Fruit fly (Drosophila melanogaster) whole organism, embryonic: Measurements from ENCODE around the gene Shmt.

Experiments
- Abd-B ChIP-seq: fragments of 200-800 bp; sonication (Bioruptor generic); optimal IDR thresholded peaks from 2 replicates; lab custom pipeline; 2018; ENCODE audit warnings: missing biosample characterization, mild to moderate bottlenecking, missing genetic modification characterization, moderate library complexity
- BEAF-32 ChIP-seq: fragments of 200-800 bp; sonication (Bioruptor generic); optimal IDR thresholded peaks from 3 replicates; lab custom pipeline; 2017; ENCODE audit warnings: missing biosample characterization, missing genetic modification characterization, mild to moderate bottlenecking, moderate library complexity, missing genetic modification reagents
- CG10267 ChIP-seq: fragments of 200-800 bp; sonication (Bioruptor generic); optimal IDR thresholded peaks from 2 replicates; lab custom pipeline; 2018; ENCODE audit warnings: missing biosample characterization, mild to moderate bottlenecking, missing genetic modification characterization, moderate library complexity
- CG10462 ChIP-seq: fragments of 200-800 bp; sonication (Bioruptor generic); optimal IDR thresholded peaks from 2 replicates; lab custom pipeline; 2016; ENCODE audit warnings: missing biosample characterization, missing genetic modification characterization
- CG13624 ChIP-seq: fragments of 200-800 bp; sonication (Bioruptor generic); optimal IDR thresholded peaks from 2 replicates; lab custom pipeline; 2016; ENCODE audit warnings: missing biosample characterization, missing genetic modification characterization
- CG14050 ChIP-seq: fragments of 200-800 bp; sonication (Bioruptor generic); IDR thresholded peaks from 3 replicates; pipeline ENCODE4 v1.3.6; 2022; ENCODE audit warnings: missing biosample characterization, missing genetic modification characterization
- CG15269 ChIP-seq: fragments of 200-800 bp; sonication (Bioruptor generic); optimal IDR thresholded peaks from 2 replicates; lab custom pipeline; 2018; ENCODE audit warnings: missing biosample characterization, mild to moderate bottlenecking, missing genetic modification characterization, moderate library complexity
- CG15696 ChIP-seq: fragments of 200-800 bp; sonication (Bioruptor generic); optimal IDR thresholded peaks from 2 replicates; lab custom pipeline; 2019; ENCODE audit warnings: missing biosample characterization, mild to moderate bottlenecking, missing genetic modification characterization, moderate library complexity
- CG16779 ChIP-seq: fragments of 200-800 bp; sonication (Bioruptor generic); IDR thresholded peaks from 2 replicates; pipeline ENCODE4 v1.3.6; 2022; ENCODE audit warnings: missing biosample characterization, missing genetic modification characterization
- CG16863 ChIP-seq: fragments of 200-800 bp; sonication (Bioruptor generic); optimal IDR thresholded peaks from 3 replicates; lab custom pipeline; 2016; ENCODE audit warnings: missing biosample characterization, missing genetic modification characterization
- CG17612 ChIP-seq: fragments of 200-800 bp; sonication (Bioruptor generic); IDR thresholded peaks from 2 replicates; pipeline ENCODE4 v1.3.6; 2022; ENCODE audit warnings: missing biosample characterization, missing genetic modification characterization
- CG17802 ChIP-seq: fragments of 200-800 bp; sonication (Bioruptor generic); optimal IDR thresholded peaks from 2 replicates; lab custom pipeline; 2018; ENCODE audit warnings: missing biosample characterization, mild to moderate bottlenecking, missing genetic modification characterization, moderate library complexity
- CG17829 ChIP-seq: fragments of 200-800 bp; optimal IDR thresholded peaks from 2 replicates; lab custom pipeline; 2019; ENCODE audit warnings: missing biosample characterization, mild to moderate bottlenecking, missing genetic modification characterization, moderate library complexity
- CG2116 ChIP-seq: fragments of 200-800 bp; sonication (Bioruptor generic); optimal IDR thresholded peaks from 3 replicates; lab custom pipeline; 2018; ENCODE audit warnings: missing biosample characterization, mild to moderate bottlenecking, missing genetic modification characterization
- CG2889 ChIP-seq: fragments of 200-800 bp; sonication (Bioruptor generic); IDR thresholded peaks from 3 replicates; pipeline ENCODE4 v1.3.6; 2022; ENCODE audit warnings: missing biosample characterization, missing genetic modification characterization
- CG30020 ChIP-seq: fragments of 200-800 bp; optimal IDR thresholded peaks from 2 replicates; lab custom pipeline; 2019; ENCODE audit warnings: missing biosample characterization, mild to moderate bottlenecking, missing genetic modification characterization, moderate library complexity
- CG4404 ChIP-seq: fragments of 200-800 bp; sonication (Bioruptor generic); IDR thresholded peaks from 2 replicates; pipeline ENCODE4 v1.3.6; 2022; ENCODE audit warnings: missing biosample characterization, missing genetic modification characterization
- CG4424 ChIP-seq: fragments of 200-800 bp; sonication (Bioruptor generic); optimal IDR thresholded peaks from 3 replicates; lab custom pipeline; 2016; ENCODE audit warnings: missing biosample characterization, missing genetic modification characterization
- CG8281 ChIP-seq: fragments of 200-800 bp; sonication (Bioruptor generic); optimal IDR thresholded peaks from 2 replicates; lab custom pipeline; 2018; ENCODE audit warnings: missing biosample characterization, mild to moderate bottlenecking, missing genetic modification characterization, moderate library complexity
- CG8924 ChIP-seq: fragments of 200-800 bp; optimal IDR thresholded peaks from 3 replicates; lab custom pipeline; 2019; ENCODE audit warnings: missing biosample characterization, mild to moderate bottlenecking, missing genetic modification characterization, moderate library complexity
- CG9727 ChIP-seq: fragments of 200-800 bp; sonication (Bioruptor generic); optimal IDR thresholded peaks from 3 replicates; lab custom pipeline; 2017; ENCODE audit warnings: missing biosample characterization, mild to moderate bottlenecking, missing genetic modification characterization
- CTCF ChIP-seq: fragments of 200-800 bp; sonication (Bioruptor generic); optimal IDR thresholded peaks from 2 replicates; lab custom pipeline; 2017; ENCODE audit warnings: missing biosample characterization, mild to moderate bottlenecking, missing genetic modification characterization, moderate library complexity
- Dip3 ChIP-seq: fragments of 200-800 bp; sonication (Bioruptor generic); optimal IDR thresholded peaks from 3 replicates; lab custom pipeline; 2016; ENCODE audit warnings: missing biosample characterization, missing genetic modification characterization
- Fer2 ChIP-seq: fragments of 200-800 bp; sonication (Bioruptor generic); optimal IDR thresholded peaks from 2 replicates; lab custom pipeline; 2018; ENCODE audit warnings: missing biosample characterization, mild to moderate bottlenecking, missing genetic modification characterization, moderate library complexity
- HmgD ChIP-seq: fragments of 200-800 bp; sonication (Bioruptor generic); optimal IDR thresholded peaks from 3 replicates; lab custom pipeline; 2016; ENCODE audit warnings: missing biosample characterization, missing genetic modification characterization
- Hr3 ChIP-seq: fragments of 200-800 bp; sonication (Bioruptor generic); optimal IDR thresholded peaks from 3 replicates; lab custom pipeline; 2016; ENCODE audit warnings: missing biosample characterization, missing genetic modification characterization
- Hr39 ChIP-seq: fragments of >200 bp; optimal IDR thresholded peaks from 2 replicates; lab custom pipeline; 2017
- Hr78 ChIP-seq, 2 experiments: fragments of 200-800 bp in 1 of 2; fragments of >200 bp in 1 of 2; sonication (Bioruptor generic) in 1 of 2; optimal IDR thresholded peaks; 2 replicates each; lab custom pipeline; 2017 to 2019; ENCODE audit warnings: missing biosample characterization in 2 of 2, missing genetic modification characterization in 2 of 2, mild to moderate bottlenecking in 1 of 2, moderate library complexity in 1 of 2
- MBD-R2 ChIP-seq: fragments of 200-800 bp; sonication (Bioruptor generic); IDR thresholded peaks from 2 replicates; pipeline ENCODE4 v1.3.6; 2022; ENCODE audit warnings: missing biosample characterization, missing genetic modification characterization
- Myb ChIP-seq: fragments of 200-800 bp; sonication (Bioruptor generic); optimal IDR thresholded peaks from 2 replicates; lab custom pipeline; 2016; ENCODE audit warnings: missing biosample characterization, missing genetic modification characterization
- Neu2 ChIP-seq: fragments of 200-800 bp; sonication (Bioruptor generic); optimal IDR thresholded peaks from 3 replicates; lab custom pipeline; 2016; ENCODE audit warnings: missing biosample characterization, missing genetic modification characterization, borderline replicate concordance
- Opbp ChIP-seq: fragments of 200-800 bp; sonication (Bioruptor generic); IDR thresholded peaks from 3 replicates; pipeline ENCODE4 v1.3.6; 2022; ENCODE audit warnings: missing biosample characterization, missing genetic modification characterization; ENCODE audit not compliant: partially characterized antibody
- Rfx ChIP-seq: fragments of 200-800 bp; sonication (Bioruptor generic); IDR thresholded peaks from 2 replicates; pipeline ENCODE4 v1.3.6; 2022; ENCODE audit warnings: missing biosample characterization, missing genetic modification characterization
- Sry-δ ChIP-seq: fragments of 200-800 bp; sonication (Bioruptor generic); optimal IDR thresholded peaks from 2 replicates; lab custom pipeline; 2016; ENCODE audit warnings: missing biosample characterization, missing genetic modification characterization
- cg ChIP-seq: fragments of 200-800 bp; sonication (Bioruptor generic); optimal IDR thresholded peaks from 3 replicates; lab custom pipeline; 2019; ENCODE audit warnings: missing biosample characterization, mild to moderate bottlenecking, missing genetic modification characterization, moderate library complexity
- crc ChIP-seq: fragments of 200-800 bp; sonication (Bioruptor generic); optimal IDR thresholded peaks from 2 replicates; lab custom pipeline; 2016; ENCODE audit warnings: missing biosample characterization, missing genetic modification characterization
- dmrt11E ChIP-seq: fragments of 200-800 bp; sonication (Bioruptor generic); optimal IDR thresholded peaks from 3 replicates; lab custom pipeline; 2018; ENCODE audit warnings: missing biosample characterization, mild to moderate bottlenecking, missing genetic modification characterization, moderate library complexity
- fd64A ChIP-seq: fragments of 200-800 bp; sonication (Bioruptor generic); optimal IDR thresholded peaks from 3 replicates; lab custom pipeline; 2018; ENCODE audit warnings: missing biosample characterization, mild to moderate bottlenecking, missing genetic modification characterization
- grau ChIP-seq: fragments of 200-800 bp; optimal IDR thresholded peaks from 3 replicates; lab custom pipeline; 2019; ENCODE audit warnings: missing biosample characterization, mild to moderate bottlenecking, missing genetic modification characterization, moderate library complexity
- kni ChIP-seq: fragments of 200-800 bp; sonication (Bioruptor generic); optimal IDR thresholded peaks from 3 replicates; lab custom pipeline; 2017; ENCODE audit warnings: mild to moderate bottlenecking, missing biosample characterization, missing genetic modification reagents, missing genetic modification characterization
- maf-S ChIP-seq: fragments of 200-800 bp; sonication (Bioruptor generic); optimal IDR thresholded peaks from 2 replicates; lab custom pipeline; 2016; ENCODE audit warnings: missing biosample characterization, missing genetic modification characterization
- nerfin-2 ChIP-seq: fragments of 200-800 bp; sonication (Bioruptor generic); IDR thresholded peaks from 2 replicates; pipeline ENCODE4 v1.3.6; 2022; ENCODE audit warnings: missing biosample characterization, missing genetic modification characterization; ENCODE audit not compliant: partially characterized antibody
- sd ChIP-seq: fragments of 200-800 bp; sonication (Bioruptor generic); optimal IDR thresholded peaks from 3 replicates; lab custom pipeline; 2018; ENCODE audit warnings: missing biosample characterization, mild to moderate bottlenecking, missing genetic modification characterization, moderate library complexity
- sisA ChIP-seq: fragments of 200-800 bp; sonication (Bioruptor generic); IDR thresholded peaks from 2 replicates; pipeline ENCODE4 v1.3.6; 2022; ENCODE audit warnings: missing biosample characterization, missing genetic modification characterization
- sna ChIP-seq: fragments of 200-800 bp; sonication (Bioruptor generic); IDR thresholded peaks from 2 replicates; pipeline ENCODE4 v1.3.6; 2022; ENCODE audit warnings: missing biosample characterization, missing genetic modification characterization; ENCODE audit not compliant: partially characterized antibody
- tgo ChIP-seq: fragments of 200-800 bp; sonication (Bioruptor generic); IDR thresholded peaks from 3 replicates; pipeline ENCODE4 v1.3.6; 2022; ENCODE audit warnings: missing biosample characterization, missing genetic modification characterization
- tll ChIP-seq, 2 experiments: fragments of 200-800 bp in 1 of 2; fragments of >200 bp in 1 of 2; sonication (Bioruptor generic) in 1 of 2; optimal IDR thresholded peaks; 2 replicates each; lab custom pipeline; 2017 to 2019; ENCODE audit warnings: missing biosample characterization in 2 of 2, missing genetic modification characterization in 2 of 2, mild to moderate bottlenecking in 1 of 2, moderate library complexity in 1 of 2
- unpg ChIP-seq: fragments of 200-800 bp; sonication (Bioruptor generic); optimal IDR thresholded peaks from 3 replicates; lab custom pipeline; 2018; ENCODE audit warnings: missing biosample characterization, mild to moderate bottlenecking, missing genetic modification characterization, moderate library complexity
- zfh2 ChIP-seq: fragments of 200-800 bp; sonication (Bioruptor generic); optimal IDR thresholded peaks from 2 replicates; lab custom pipeline; 2016; ENCODE audit warnings: missing biosample characterization, missing genetic modification characterization

Shmt gene

DNA sequence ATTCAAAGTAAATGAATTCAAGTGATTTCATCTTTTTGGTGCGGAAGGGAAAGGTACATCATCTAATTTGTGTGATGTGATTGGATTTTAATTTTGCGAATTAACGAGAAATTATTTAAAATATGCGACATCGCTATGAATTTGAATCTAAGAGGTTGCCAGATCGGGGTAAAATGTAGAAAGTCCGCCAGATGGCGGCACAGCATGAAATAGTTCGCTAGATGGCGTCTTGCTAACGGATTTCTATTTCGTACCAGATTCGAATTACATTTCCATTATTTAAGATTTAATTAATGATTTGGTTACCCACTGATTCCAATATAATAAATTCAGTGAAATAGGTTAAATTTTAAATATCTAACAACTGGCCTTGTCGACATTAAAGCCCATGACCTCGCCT lies 33.2 kb downstream of the Shmt start (continued):
- TF ChIP-seq CTCF (GFP tag; lab: Kevin White, UChicago) (peak; percentile 99), Hr3 (GFP tag; lab: Kevin White, UChicago) (peak; percentile 15), Rfx (GFP tag; lab: Robert Waterston, UW) (peak; percentile 81), CG15269 (tag; lab: Kevin White, UChicago) (no peak), Myb (peak; percentile 98), crc (GFP tag; lab: Kevin White, UChicago) (no peak), CG17802 (tag; lab: Kevin White, UChicago) (no peak), CG13624 (GFP tag; lab: Kevin White, UChicago) (peak; percentile 66), Dip3 (GFP tag; lab: Kevin White, UChicago) (peak; percentile 21), CG16779 (GFP tag; lab: Robert Waterston, UW) (peak; percentile 45; the same call in 1 of the 2 replicates), CG10462 (GFP tag; lab: Kevin White, UChicago) (no peak), MBD-R2 (GFP tag; lab: Robert Waterston, UW) (0 out of 2 replicates have a peak, but pooled peaks have one; percentile 33), fd64A (GFP tag; lab: Kevin White, UChicago) (no peak), cg (no peak), Hr39 (lab: Kevin White, UChicago) (no peak), CG2116 (GFP tag; lab: Kevin White, UChicago) (peak; percentile 92), HmgD (GFP tag; lab: Kevin White, UChicago) (peak; percentile 73), sisA (0 out of 2 replicates have a peak, but pooled peaks have one; percentile 24), CG2889 (GFP tag; lab: Robert Waterston, UW) (no peak), CG4424 (GFP tag; lab: Kevin White, UChicago) (peak; percentile 8), CG17829 (peak; percentile 60), CG17612 (GFP tag; lab: Robert Waterston, UW) (no peak), sd (tag; lab: Kevin White, UChicago) (peak; percentile 83), BEAF-32 (GFP tag; lab: Kevin White, UChicago) (peak; percentile 24), dmrt11E (tag; lab: Kevin White, UChicago) (peak; percentile 6), Abd-B (GFP tag; lab: Kevin White, UChicago) (peak; percentile 2), Sry-δ (GFP tag; lab: Kevin White, UChicago) (peak; percentile 38), Neu2 (no peak), CG15696 (tag; lab: Kevin White, UChicago) (peak; percentile 42), CG10267 (tag; lab: Kevin White, UChicago) (peak; percentile 47), nerfin-2 (GFP tag; lab: Robert Waterston, UW) (no peak), CG8281 (tag; lab: Kevin White, UChicago) (no peak), CG9727 (GFP tag; lab: Kevin White, UChicago) (no peak), Fer2 (tag; lab: Kevin White, UChicago) (no peak), tll (GFP tag; optimal IDR thresholded peaks at IDR 0.05; lab: Kevin White, UChicago) (no peak), Opbp (GFP tag; lab: Robert Waterston, UW) (peak; percentile 49; the same call in 1 of the 3 replicates), CG16863 (GFP tag; lab: Kevin White, UChicago) (peak; percentile 20), grau (tag; lab: Kevin White, UChicago) (peak; percentile 58)
- TF ChIP-seq, all 482 proteins: peak for 176

DNA sequence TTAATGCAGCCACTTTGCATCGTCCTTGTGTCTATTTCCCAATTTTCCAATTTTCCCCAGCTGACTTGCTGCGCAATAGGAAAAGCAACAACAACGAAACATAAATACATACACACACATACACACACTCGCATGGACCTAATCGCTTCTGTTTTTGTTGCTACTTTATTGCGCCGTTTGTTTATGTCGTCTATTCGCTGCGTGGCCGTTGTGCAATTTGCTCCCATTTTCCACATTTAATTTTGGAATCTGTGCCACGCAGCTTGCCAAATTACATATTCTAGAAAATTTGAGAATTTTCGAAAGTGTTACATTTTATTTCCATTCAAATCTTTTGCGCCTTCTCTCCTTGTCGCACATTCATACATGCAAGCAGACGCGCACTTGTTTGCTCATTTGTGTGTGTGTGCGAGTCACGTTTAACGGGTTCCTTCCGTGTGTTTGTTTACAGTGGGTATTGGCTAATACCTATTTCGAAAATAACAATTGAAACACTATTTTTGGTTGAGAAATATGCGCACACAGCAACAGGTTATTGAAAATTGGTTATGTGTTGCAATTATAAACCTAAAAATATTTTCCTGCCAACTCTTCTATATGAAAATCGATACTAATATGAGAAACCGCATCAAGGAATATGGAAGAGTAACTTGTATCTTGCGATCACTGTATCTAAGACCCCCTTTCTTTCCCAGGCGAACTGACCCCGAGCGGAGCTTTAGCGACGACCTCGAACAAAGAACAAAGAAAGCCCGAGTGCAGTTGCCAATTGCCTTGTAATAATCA lies 36.3 kb downstream of the Shmt start:
- peak; percentile 54 for TF ChIP-seq kni (GFP tag; lab: Kevin White, UChicago)
- peak; percentile 53 for TF ChIP-seq CG8924
- TF ChIP-seq sna (GFP tag; lab: Robert Waterston, UW), result no peak
- TF ChIP-seq Hr78 (GFP tag; optimal IDR thresholded peaks at IDR 0.05; lab: Kevin White, UChicago), result peak in 1 of 2 experiments; percentile 65
- TF ChIP-seq CG30020 (tag; lab: Kevin White, UChicago), result no peak
- peak; percentile 47 for TF ChIP-seq zfh2 (GFP tag; lab: Kevin White, UChicago)
- TF ChIP-seq maf-S (GFP tag; lab: Kevin White, UChicago), result no peak
- TF ChIP-seq CG14050 (GFP tag; lab: Robert Waterston, UW), result peak; percentile 23; the same call in 1 of the 3 replicates
- TF ChIP-seq cg, result peak; percentile 95
- TF ChIP-seq CG4404 (GFP tag; lab: Robert Waterston, UW), result no peak
- peak; percentile 43 for TF ChIP-seq unpg (GFP tag; lab: Kevin White, UChicago)
- TF ChIP-seq tgo (GFP tag; lab: Robert Waterston, UW), result peak; percentile 47; the same call in 2 of the 3 replicates
